Fruit fly (Drosophila melanogaster) whole organism, embryonic: ENCODE measurements around the gene CG31793.

Experiments
- B-H1 ChIP-seq: fragments of 200-800 bp; sonication (Bioruptor generic); IDR thresholded peaks from 3 replicates; pipeline ENCODE4 v1.3.6; 2022; ENCODE audit warnings: missing biosample characterization, missing genetic modification characterization
- BEAF-32 ChIP-seq: fragments of 200-800 bp; sonication (Bioruptor generic); optimal IDR thresholded peaks from 3 replicates; lab custom pipeline; 2017; ENCODE audit warnings: missing biosample characterization, missing genetic modification characterization, mild to moderate bottlenecking, moderate library complexity, missing genetic modification reagents
- Bdp1 ChIP-seq: fragments of 200-800 bp; sonication (Bioruptor generic); optimal IDR thresholded peaks from 3 replicates; lab custom pipeline; 2016; ENCODE audit warnings: missing biosample characterization, missing genetic modification characterization
- CG10274 ChIP-seq: fragments of 200-800 bp; sonication (Bioruptor generic); optimal IDR thresholded peaks from 3 replicates; lab custom pipeline; 2017; ENCODE audit warnings: missing biosample characterization, mild to moderate bottlenecking, missing genetic modification characterization
- CG10462 ChIP-seq: fragments of 200-800 bp; sonication (Bioruptor generic); optimal IDR thresholded peaks from 2 replicates; lab custom pipeline; 2016; ENCODE audit warnings: missing biosample characterization, missing genetic modification characterization
- CG12104 ChIP-seq: fragments of 200-800 bp; sonication (Bioruptor generic); optimal IDR thresholded peaks from 3 replicates; lab custom pipeline; 2016; ENCODE audit warnings: missing biosample characterization, missing genetic modification characterization
- CG15601 ChIP-seq: fragments of 200-800 bp; sonication (Bioruptor generic); optimal IDR thresholded peaks from 3 replicates; lab custom pipeline; 2019; ENCODE audit warnings: missing biosample characterization, mild to moderate bottlenecking, missing genetic modification characterization, moderate library complexity
- CG16813 ChIP-seq: fragments of 200-800 bp; sonication (Bioruptor generic); IDR thresholded peaks from 3 replicates; pipeline ENCODE4 v1.3.6; 2022; ENCODE audit warnings: missing biosample characterization, missing genetic modification characterization; ENCODE audit not compliant: partially characterized antibody
- CG17612 ChIP-seq: fragments of 200-800 bp; sonication (Bioruptor generic); IDR thresholded peaks from 2 replicates; pipeline ENCODE4 v1.3.6; 2022; ENCODE audit warnings: missing biosample characterization, missing genetic modification characterization
- CG17829 ChIP-seq: fragments of 200-800 bp; optimal IDR thresholded peaks from 2 replicates; lab custom pipeline; 2019; ENCODE audit warnings: missing biosample characterization, mild to moderate bottlenecking, missing genetic modification characterization, moderate library complexity
- CG2712 ChIP-seq: fragments of 200-800 bp; optimal IDR thresholded peaks from 3 replicates; lab custom pipeline; 2019; ENCODE audit warnings: missing biosample characterization, mild to moderate bottlenecking, missing genetic modification characterization, moderate library complexity
- CG30431 ChIP-seq: fragments of 200-800 bp; sonication (Bioruptor generic); optimal IDR thresholded peaks from 2 replicates; lab custom pipeline; 2017; ENCODE audit warnings: missing biosample characterization, missing genetic modification characterization
- CG3847 ChIP-seq: fragments of 200-800 bp; sonication (Bioruptor generic); IDR thresholded peaks from 2 replicates; pipeline ENCODE4 v1.3.6; 2022; ENCODE audit warnings: missing biosample characterization, missing genetic modification characterization
- CG4707 ChIP-seq: fragments of 200-800 bp; sonication (Bioruptor generic); optimal IDR thresholded peaks from 2 replicates; lab custom pipeline; 2018; ENCODE audit warnings: missing biosample characterization, mild to moderate bottlenecking, missing genetic modification characterization, moderate library complexity
- CG4820 ChIP-seq: fragments of 200-800 bp; sonication (Bioruptor generic); optimal IDR thresholded peaks from 3 replicates; lab custom pipeline; 2016; ENCODE audit warnings: missing biosample characterization, missing genetic modification characterization
- CG5953 ChIP-seq: fragments of 200-800 bp; sonication (Bioruptor generic); IDR thresholded peaks from 2 replicates; pipeline ENCODE4 v1.3.6; 2022; ENCODE audit warnings: missing biosample characterization, missing genetic modification characterization
- CG6791 ChIP-seq: fragments of 200-800 bp; sonication (Bioruptor generic); IDR thresholded peaks from 3 replicates; pipeline ENCODE4 v1.3.6; 2022; ENCODE audit warnings: missing biosample characterization, missing genetic modification characterization; ENCODE audit not compliant: partially characterized antibody
- CG6813 ChIP-seq: fragments of 200-800 bp; sonication (Bioruptor generic); optimal IDR thresholded peaks from 2 replicates; lab custom pipeline; 2017; ENCODE audit warnings: missing biosample characterization, missing genetic modification characterization, mild to moderate bottlenecking, moderate library complexity, missing genetic modification reagents
- CG7357 ChIP-seq: fragments of 200-800 bp; sonication (Bioruptor generic); IDR thresholded peaks from 3 replicates; pipeline ENCODE4 v1.3.6; 2022; ENCODE audit warnings: missing biosample characterization, missing genetic modification characterization
- CG7745 ChIP-seq: fragments of 200-800 bp; sonication (Bioruptor generic); optimal IDR thresholded peaks from 2 replicates; lab custom pipeline; 2018; ENCODE audit warnings: missing biosample characterization, mild to moderate bottlenecking, missing genetic modification characterization, moderate library complexity
- CG8359 ChIP-seq: fragments of 200-800 bp; sonication (Bioruptor generic); optimal IDR thresholded peaks from 2 replicates; lab custom pipeline; 2017; ENCODE audit warnings: missing biosample characterization, mild to moderate bottlenecking, missing genetic modification characterization, borderline replicate concordance
- CG8944 ChIP-seq: fragments of 200-800 bp; sonication (Bioruptor generic); optimal IDR thresholded peaks from 3 replicates; lab custom pipeline; 2016; ENCODE audit warnings: missing biosample characterization, missing genetic modification characterization
- CG9797 ChIP-seq: fragments of 200-800 bp; sonication (Bioruptor generic); optimal IDR thresholded peaks from 3 replicates; lab custom pipeline; 2018; ENCODE audit warnings: missing biosample characterization, mild to moderate bottlenecking, missing genetic modification characterization
- Chrac-16 ChIP-seq: fragments of 200-800 bp; sonication (Bioruptor generic); optimal IDR thresholded peaks from 3 replicates; lab custom pipeline; 2016; ENCODE audit warnings: missing biosample characterization, missing genetic modification characterization
- D ChIP-seq, 2 experiments: fragments of 200-800 bp in 1 of 2; fragments of >200 bp in 1 of 2; sonication (Bioruptor generic) in 1 of 2; optimal IDR thresholded peaks; 2 replicates in 1 of 2; 3 replicates in 1 of 2; lab custom pipeline; 2017; ENCODE audit warnings: mild to moderate bottlenecking in 1 of 2, missing biosample characterization in 1 of 2, missing genetic modification characterization in 1 of 2, missing genetic modification reagents in 1 of 2
- Dek ChIP-seq: fragments of 200-800 bp; sonication (Bioruptor generic); optimal IDR thresholded peaks from 3 replicates; lab custom pipeline; 2019; ENCODE audit warnings: missing biosample characterization, mild to moderate bottlenecking, missing genetic modification characterization, moderate library complexity
- Doc2 ChIP-seq: fragments of 200-800 bp; sonication (Bioruptor generic); IDR thresholded peaks from 2 replicates; pipeline ENCODE4 v1.3.6; 2022; ENCODE audit warnings: missing biosample characterization, missing genetic modification characterization
- Elba2 ChIP-seq: fragments of 200-800 bp; sonication (Bioruptor generic); optimal IDR thresholded peaks from 3 replicates; lab custom pipeline; 2016; ENCODE audit warnings: missing biosample characterization, missing genetic modification characterization
- H2.0 ChIP-seq: fragments of 200-800 bp; sonication (Bioruptor generic); IDR thresholded peaks from 2 replicates; pipeline ENCODE4 v1.3.6; 2022; ENCODE audit warnings: missing biosample characterization, missing genetic modification characterization
- Lpt ChIP-seq: fragments of >200 bp; optimal IDR thresholded peaks from 2 replicates; lab custom pipeline; 2018; ENCODE audit warnings: missing biosample characterization, missing genetic modification characterization
- Max ChIP-seq: fragments of 200-800 bp; sonication (Bioruptor generic); optimal IDR thresholded peaks from 2 replicates; lab custom pipeline; 2016; ENCODE audit warnings: missing biosample characterization, mild to moderate bottlenecking, missing genetic modification characterization
- Myb ChIP-seq: fragments of 200-800 bp; sonication (Bioruptor generic); optimal IDR thresholded peaks from 2 replicates; lab custom pipeline; 2016; ENCODE audit warnings: missing biosample characterization, missing genetic modification characterization
- NC2α ChIP-seq: fragments of 200-800 bp; sonication (Bioruptor generic); optimal IDR thresholded peaks from 2 replicates; lab custom pipeline; 2016; ENCODE audit warnings: missing biosample characterization, missing genetic modification characterization
- NFAT ChIP-seq: fragments of 200-800 bp; sonication (Bioruptor generic); IDR thresholded peaks from 2 replicates; pipeline ENCODE4 v1.3.6; 2022; ENCODE audit warnings: missing biosample characterization, missing genetic modification characterization
- Opbp ChIP-seq: fragments of 200-800 bp; sonication (Bioruptor generic); IDR thresholded peaks from 3 replicates; pipeline ENCODE4 v1.3.6; 2022; ENCODE audit warnings: missing biosample characterization, missing genetic modification characterization; ENCODE audit not compliant: partially characterized antibody
- Sry-β ChIP-seq: fragments of 200-800 bp; sonication (Bioruptor generic); optimal IDR thresholded peaks from 2 replicates; lab custom pipeline; 2018; ENCODE audit warnings: missing biosample characterization, mild to moderate bottlenecking, missing genetic modification characterization, moderate library complexity
- Sry-δ ChIP-seq: fragments of 200-800 bp; sonication (Bioruptor generic); optimal IDR thresholded peaks from 2 replicates; lab custom pipeline; 2016; ENCODE audit warnings: missing biosample characterization, missing genetic modification characterization
- Ssrp ChIP-seq: fragments of 200-800 bp; sonication (Bioruptor generic); optimal IDR thresholded peaks from 2 replicates; lab custom pipeline; 2018; ENCODE audit warnings: missing biosample characterization, mild to moderate bottlenecking, missing genetic modification characterization, moderate library complexity
- YL-1 ChIP-seq: fragments of 200-800 bp; sonication (Bioruptor generic); optimal IDR thresholded peaks from 3 replicates; lab custom pipeline; 2017; ENCODE audit warnings: missing biosample characterization, mild to moderate bottlenecking, missing genetic modification characterization
- dati ChIP-seq: fragments of 200-800 bp; sonication (Bioruptor generic); IDR thresholded peaks from 2 replicates; pipeline ENCODE4 v1.3.6; 2022; ENCODE audit warnings: missing biosample characterization, missing genetic modification characterization
- emc ChIP-seq: fragments of 200-800 bp; sonication (Bioruptor generic); optimal IDR thresholded peaks from 2 replicates; lab custom pipeline; 2016; ENCODE audit warnings: missing biosample characterization, missing genetic modification characterization
- hb ChIP-seq: fragments of 200-800 bp; sonication (Bioruptor generic); IDR thresholded peaks from 3 replicates; pipeline ENCODE4 v1.3.6; 2022; ENCODE audit warnings: missing biosample characterization, missing genetic modification characterization; ENCODE audit not compliant: partially characterized antibody
- jigr1 ChIP-seq: fragments of 200-800 bp; sonication (Bioruptor generic); IDR thresholded peaks from 3 replicates; pipeline ENCODE4 v1.3.6; 2022; ENCODE audit warnings: missing biosample characterization, missing genetic modification characterization
- jumu ChIP-seq: fragments of 200-800 bp; sonication (Bioruptor generic); optimal IDR thresholded peaks from 3 replicates; lab custom pipeline; 2016; ENCODE audit warnings: missing biosample characterization, missing genetic modification characterization
- knrl ChIP-seq: fragments of 200-800 bp; sonication (Bioruptor generic); IDR thresholded peaks from 3 replicates; pipeline ENCODE4 v1.3.6; 2022; ENCODE audit warnings: missing biosample characterization, missing genetic modification characterization; ENCODE audit not compliant: partially characterized antibody
- sim ChIP-seq: fragments of 200-800 bp; sonication (Bioruptor generic); IDR thresholded peaks from 2 replicates; pipeline ENCODE4 v1.3.6; 2022; ENCODE audit warnings: missing biosample characterization, missing genetic modification characterization
- ssp ChIP-seq: fragments of 200-800 bp; sonication (Bioruptor generic); IDR thresholded peaks from 2 replicates; pipeline ENCODE4 v1.3.6; 2022; ENCODE audit warnings: missing biosample characterization, missing genetic modification characterization
- ttk ChIP-seq: fragments of 200-800 bp; sonication (Bioruptor generic); IDR thresholded peaks from 2 replicates; pipeline ENCODE4 v2.1.2; 2022; ENCODE audit warnings: missing biosample characterization, missing genetic modification characterization
- zf30C ChIP-seq: fragments of 200-800 bp; sonication (Bioruptor generic); optimal IDR thresholded peaks from 3 replicates; lab custom pipeline; 2018; ENCODE audit warnings: missing biosample characterization, mild to moderate bottlenecking, missing genetic modification characterization

The CG31793 gene

DNA sequence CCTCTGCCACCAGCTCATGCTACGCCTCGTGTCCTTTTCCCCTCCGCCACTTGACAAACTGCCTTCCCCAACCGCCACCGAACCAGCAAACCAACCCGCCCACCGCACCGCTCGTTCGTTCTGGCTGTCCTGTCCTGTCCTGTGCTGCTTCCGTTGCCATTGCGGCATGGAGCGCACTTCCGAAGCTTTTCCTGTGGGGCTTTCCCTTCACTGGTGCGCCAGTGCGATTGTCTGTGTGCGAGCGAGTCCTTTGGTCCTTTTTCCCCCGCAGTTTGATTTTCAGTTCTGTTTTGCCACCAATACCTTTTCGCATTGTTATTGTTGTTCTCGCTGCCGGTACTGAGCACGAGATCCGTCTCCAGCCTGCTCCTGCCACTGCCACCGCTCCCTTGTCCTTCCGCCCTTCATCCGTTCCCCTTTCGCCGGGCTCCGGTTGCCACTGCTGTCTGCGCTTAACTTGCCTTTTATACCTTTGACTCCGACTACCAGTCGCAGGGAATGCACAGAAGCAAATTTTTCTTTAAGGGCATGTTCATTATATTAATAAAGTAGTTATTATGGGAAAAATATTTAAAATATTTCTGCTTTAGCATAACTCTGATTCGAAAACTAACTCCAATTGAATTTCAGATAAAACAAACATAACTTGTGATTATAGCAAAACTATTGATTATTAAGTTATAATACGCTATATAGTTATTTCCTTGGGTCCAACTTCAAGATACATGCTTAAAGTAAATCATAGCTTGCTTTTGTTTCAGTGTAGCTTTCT lies 21.0 kb downstream of the CG31793 start (continued):
- TF ChIP-seq D (optimal IDR thresholded peaks at IDR 0.05; lab: Kevin White, UChicago), result no peak
- peak; percentile 67 for TF ChIP-seq D (GFP tag; optimal IDR thresholded peaks at IDR 0.05; lab: Kevin White, UChicago)
- no peak for TF ChIP-seq Sry-β (GFP tag; lab: Kevin White, UChicago)
- TF ChIP-seq knrl (GFP tag; lab: Robert Waterston, UW), result no peak; the same call in 2 of the 3 replicates
- no peak for TF ChIP-seq CG9797 (GFP tag; lab: Kevin White, UChicago)
- TF ChIP-seq Elba2 (GFP tag; lab: Kevin White, UChicago), result no peak
- no peak for TF ChIP-seq CG16813 (GFP tag; lab: Robert Waterston, UW)
- peak; percentile 51 for TF ChIP-seq zf30C (GFP tag; lab: Kevin White, UChicago)
- TF ChIP-seq sim (GFP tag; lab: Robert Waterston, UW), result no peak
- TF ChIP-seq CG2712 (tag; lab: Kevin White, UChicago), result peak; percentile 78
- TF ChIP-seq YL-1 (GFP tag; lab: Kevin White, UChicago), result peak; percentile 5
- no peak for TF ChIP-seq emc (GFP tag; lab: Kevin White, UChicago)
- no peak for TF ChIP-seq BEAF-32 (GFP tag; lab: Kevin White, UChicago)
- TF ChIP-seq Chrac-16, result peak; percentile 22
- TF ChIP-seq hb (GFP tag; lab: Robert Waterston, UW), result no peak
- TF ChIP-seq CG7745 (tag; lab: Kevin White, UChicago), result no peak
- peak; percentile 32 for TF ChIP-seq CG4820
- 0 out of 2 replicates have a peak, but pooled peaks have one; percentile 9 for TF ChIP-seq CG3847
- no peak for TF ChIP-seq jigr1 (GFP tag; lab: Robert Waterston, UW)
- TF ChIP-seq CG15601, result peak; percentile 72
- TF ChIP-seq NFAT (GFP tag; lab: Robert Waterston, UW), result no peak
- TF ChIP-seq Lpt, result no peak
- TF ChIP-seq CG10274 (GFP tag; lab: Kevin White, UChicago), result peak; percentile 9
- TF ChIP-seq B-H1 (GFP tag; lab: Robert Waterston, UW), result peak; percentile 37; the same call in 2 of the 3 replicates
- TF ChIP-seq CG8944 (GFP tag; lab: Kevin White, UChicago), result no peak
- no peak for TF ChIP-seq jumu (GFP tag; lab: Kevin White, UChicago)
- TF ChIP-seq NC2α, result no peak
- TF ChIP-seq H2.0 (GFP tag; lab: Robert Waterston, UW), result peak; percentile 29; the same call in 1 of the 2 replicates
- no peak for TF ChIP-seq CG6791
- no peak for TF ChIP-seq ssp (GFP tag; lab: Robert Waterston, UW)
- no peak for TF ChIP-seq CG17612 (GFP tag; lab: Robert Waterston, UW)
- no peak for TF ChIP-seq Bdp1 (GFP tag; lab: Kevin White, UChicago)
- TF ChIP-seq CG17829 (tag; lab: Kevin White, UChicago), result peak; percentile 56
- peak; percentile 21 for TF ChIP-seq Max (GFP tag; lab: Kevin White, UChicago)
- TF ChIP-seq Ssrp (tag; lab: Kevin White, UChicago), result peak; percentile 76
- TF ChIP-seq CG30431, result no peak
- no peak for TF ChIP-seq Sry-δ
- peak; percentile 74 for TF ChIP-seq Dek (tag; lab: Kevin White, UChicago)
- no peak for TF ChIP-seq Opbp
- peak; percentile 49; the same call in 1 of the 2 replicates for TF ChIP-seq ttk (GFP tag; lab: Robert Waterston, UW)
- no peak for TF ChIP-seq CG5953
- TF ChIP-seq CG10462 (GFP tag; lab: Kevin White, UChicago), result no peak
- no peak for TF ChIP-seq Doc2 (GFP tag; lab: Robert Waterston, UW)
- TF ChIP-seq CG12104 (GFP tag; lab: Kevin White, UChicago), result peak; percentile 33
- TF ChIP-seq dati (GFP tag; lab: Robert Waterston, UW), result no peak
- TF ChIP-seq Myb, result no peak
- peak; percentile 13 for TF ChIP-seq CG8359 (GFP tag; lab: Kevin White, UChicago)
- TF ChIP-seq CG6813, result peak; percentile 46
- no peak for TF ChIP-seq CG7357
- peak; percentile 8 for TF ChIP-seq CG4707 (GFP tag; lab: Kevin White, UChicago)
